Comparison of ENCODE assay signal across 1 fruit fly cellular context in genomic region chr3L:815234-816200, dm6.
TF ChIP-seq lines count a peak whose summit lies in the region.

No protein-coding gene starts in this region.

TF ChIP-seq in whole organism, embryonic, 481 proteins besides CTCF, POLR2A, EP300 and RAD21 (continued from another document):
- peak; percentile 66; the same call in 2 of the 3 replicates for TF ChIP-seq ci (GFP tag; IDR thresholded peaks at IDR 0.05; lab: Robert Waterston, UW)
- TF ChIP-seq sisA (GFP tag; IDR thresholded peaks at IDR 0.05; lab: Robert Waterston, UW): no peak
- TF ChIP-seq so (GFP tag; IDR thresholded peaks at IDR 0.05; lab: Robert Waterston, UW): 0 out of 3 replicates have a peak, but pooled peaks have one; percentile 51
- TF ChIP-seq inv (GFP tag; IDR thresholded peaks at IDR 0.05; lab: Robert Waterston, UW; ENCODE audit: partially characterized antibody): no peak
- peak; percentile 73 for TF ChIP-seq Med (GFP tag; lab: Kevin White, UChicago)
- TF ChIP-seq CG12942 (GFP tag; optimal IDR thresholded peaks at IDR 0.05; lab: Kevin White, UChicago): no peak
- no peak for TF ChIP-seq CG10321 (GFP tag; IDR thresholded peaks at IDR 0.05; lab: Robert Waterston, UW)
- TF ChIP-seq zfh1 (GFP tag; IDR thresholded peaks at IDR 0.05; lab: Robert Waterston, UW): 0 out of 3 replicates have a peak, but pooled peaks have one; percentile 39
- no peak for TF ChIP-seq kay (GFP tag; optimal IDR thresholded peaks at IDR 0.05; lab: Kevin White, UChicago)
- no peak for TF ChIP-seq CG6254 (GFP tag; optimal IDR thresholded peaks at IDR 0.05; lab: Kevin White, UChicago)
- TF ChIP-seq TFAM (GFP tag; optimal IDR thresholded peaks at IDR 0.05; lab: Kevin White, UChicago): no peak
- no peak for TF ChIP-seq Drgx (GFP tag; IDR thresholded peaks at IDR 0.05; lab: Robert Waterston, UW)
- TF ChIP-seq CG15269 (tag; optimal IDR thresholded peaks at IDR 0.05; lab: Kevin White, UChicago): peak; percentile 53
- TF ChIP-seq fu2 (GFP tag; optimal IDR thresholded peaks at IDR 0.05; lab: Kevin White, UChicago): no peak
- TF ChIP-seq Atf3 (GFP tag; optimal IDR thresholded peaks at IDR 0.05; lab: Kevin White, UChicago): no peak
- TF ChIP-seq lbe (GFP tag; optimal IDR thresholded peaks at IDR 0.05; lab: Kevin White, UChicago): no peak
- TF ChIP-seq Oli (tag; optimal IDR thresholded peaks at IDR 0.05; lab: Kevin White, UChicago): no peak
- TF ChIP-seq CG10979 (tag; optimal IDR thresholded peaks at IDR 0.05; lab: Kevin White, UChicago): peak; percentile 19
- TF ChIP-seq Sox100B (GFP tag; optimal IDR thresholded peaks at IDR 0.05; lab: Kevin White, UChicago): peak; percentile 35
- TF ChIP-seq CG1832 (GFP tag; optimal IDR thresholded peaks at IDR 0.05; lab: Kevin White, UChicago): no peak
- no peak for TF ChIP-seq NC2β (GFP tag; optimal IDR thresholded peaks at IDR 0.05; lab: Kevin White, UChicago)
- no peak for TF ChIP-seq ken (GFP tag; IDR thresholded peaks at IDR 0.05; lab: Robert Waterston, UW)
- TF ChIP-seq sr (GFP tag; IDR thresholded peaks at IDR 0.05; lab: Robert Waterston, UW): peak; percentile 89
- no peak for TF ChIP-seq exex (tag; optimal IDR thresholded peaks at IDR 0.05; lab: Kevin White, UChicago)
- TF ChIP-seq CG30403 (GFP tag; optimal IDR thresholded peaks at IDR 0.05; lab: Kevin White, UChicago): no peak
- TF ChIP-seq schlank (tag; optimal IDR thresholded peaks at IDR 0.05; lab: Kevin White, UChicago): no peak
- TF ChIP-seq unpg (GFP tag; optimal IDR thresholded peaks at IDR 0.05; lab: Kevin White, UChicago): no peak
- no peak for TF ChIP-seq jing (GFP tag; optimal IDR thresholded peaks at IDR 0.05; lab: Kevin White, UChicago)
- TF ChIP-seq yki (optimal IDR thresholded peaks at IDR 0.05; lab: Kevin White, UChicago): no peak
- 0 out of 2 replicates have a peak, but pooled peaks have one; percentile 21 for TF ChIP-seq klu (GFP tag; IDR thresholded peaks at IDR 0.05; lab: Robert Waterston, UW)
- no peak for TF ChIP-seq Oaz (GFP tag; IDR thresholded peaks at IDR 0.05; lab: Robert Waterston, UW)
- no peak for TF ChIP-seq CG1602 (GFP tag; optimal IDR thresholded peaks at IDR 0.05; lab: Kevin White, UChicago)
- no peak for TF ChIP-seq mirr (GFP tag; optimal IDR thresholded peaks at IDR 0.05; lab: Kevin White, UChicago)
- no peak for TF ChIP-seq zen (tag; optimal IDR thresholded peaks at IDR 0.05; lab: Kevin White, UChicago)
- no peak for TF ChIP-seq Sin3A (optimal IDR thresholded peaks at IDR 0.05; lab: Kevin White, UChicago)
- no peak for TF ChIP-seq tup (GFP tag; optimal IDR thresholded peaks at IDR 0.05; lab: Kevin White, UChicago)
- TF ChIP-seq CG2120 (GFP tag; optimal IDR thresholded peaks at IDR 0.05; lab: Kevin White, UChicago): no peak
- TF ChIP-seq CG3407 (GFP tag; optimal IDR thresholded peaks at IDR 0.05; lab: Kevin White, UChicago): no peak
- TF ChIP-seq ewg (GFP tag; optimal IDR thresholded peaks at IDR 0.05; lab: Kevin White, UChicago): peak; percentile 22
- TF ChIP-seq BEAF-32 (GFP tag; optimal IDR thresholded peaks at IDR 0.05; lab: Kevin White, UChicago): no peak
- no peak for TF ChIP-seq CG12236 (GFP tag; optimal IDR thresholded peaks at IDR 0.05; lab: Kevin White, UChicago)
- TF ChIP-seq Blimp-1 (GFP tag; optimal IDR thresholded peaks at IDR 0.05; lab: Kevin White, UChicago): peak; percentile 61
- no peak for TF ChIP-seq cg (GFP tag; optimal IDR thresholded peaks at IDR 0.05; lab: Kevin White, UChicago)
- no peak for TF ChIP-seq CG10654 (GFP tag; optimal IDR thresholded peaks at IDR 0.05; lab: Kevin White, UChicago)
- TF ChIP-seq Dad (GFP tag; optimal IDR thresholded peaks at IDR 0.05; lab: Kevin White, UChicago): no peak
- TF ChIP-seq Mad (GFP tag; optimal IDR thresholded peaks at IDR 0.05; lab: Kevin White, UChicago): no peak
- TF ChIP-seq CG14965 (GFP tag; optimal IDR thresholded peaks at IDR 0.05; lab: Kevin White, UChicago; ENCODE audit: borderline replicate concordance): no peak
- TF ChIP-seq CG15073 (GFP tag; optimal IDR thresholded peaks at IDR 0.05; lab: Kevin White, UChicago): no peak
- TF ChIP-seq dysf (GFP tag; IDR thresholded peaks at IDR 0.05; lab: Robert Waterston, UW): peak; percentile 52; the same call in 2 of the 3 replicates
- TF ChIP-seq sc (optimal IDR thresholded peaks at IDR 0.05; lab: Kevin White, UChicago): no peak
- no peak for TF ChIP-seq sc (GFP tag; optimal IDR thresholded peaks at IDR 0.05; lab: Kevin White, UChicago)
- peak; percentile 53; the same call in 1 of the 2 replicates for TF ChIP-seq ttk (GFP tag; IDR thresholded peaks at IDR 0.05; lab: Robert Waterston, UW)
- TF ChIP-seq CG30431 (GFP tag; optimal IDR thresholded peaks at IDR 0.05; lab: Kevin White, UChicago): no peak
TF ChIP-seq in whole organism, embryonic: peak in this region for 119.
